ENCODE assay signal across 3 fruit fly cellular contexts in the genomic region with DNA sequence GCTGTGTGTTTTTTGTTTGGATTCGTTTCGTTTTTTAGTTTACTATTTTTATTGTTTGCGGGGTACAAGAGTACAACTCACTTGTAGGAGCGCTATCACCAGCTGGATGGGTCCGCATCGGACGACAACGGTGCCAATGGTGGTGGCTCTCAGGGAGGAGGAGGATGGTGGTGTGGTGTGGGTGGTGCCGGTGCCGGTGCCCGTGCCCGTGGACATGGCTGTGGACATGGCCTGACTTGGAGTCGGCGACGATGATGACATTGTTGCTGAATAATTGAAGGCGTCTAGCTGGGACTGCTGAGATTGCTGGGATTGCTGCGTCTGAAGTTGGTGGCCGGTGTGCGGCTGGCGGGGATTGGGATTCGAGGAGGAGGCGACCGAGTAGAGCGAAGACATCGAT.
TF ChIP-seq lines count a peak whose summit lies in the region.

No protein-coding gene starts in this region.

- no peak for TF ChIP-seq CTCF in whole organism, embryonic (GFP tag; optimal IDR thresholded peaks at IDR 0.05; lab: Kevin White, UChicago)

TF ChIP-seq in whole organism, embryonic, 481 proteins besides CTCF, POLR2A, EP300 and RAD21:
- TF ChIP-seq CG11560 (tag; IDR thresholded peaks at IDR 0.05; lab: Robert Waterston, UW) = 0 out of 3 replicates have a peak, but pooled peaks have one; percentile 11
- peak; percentile 24 for TF ChIP-seq sens (GFP tag; lab: Kevin White, UChicago)
- TF ChIP-seq CG12744 (GFP tag; optimal IDR thresholded peaks at IDR 0.05; lab: Kevin White, UChicago) = no peak
- TF ChIP-seq so (GFP tag; IDR thresholded peaks at IDR 0.05; lab: Robert Waterston, UW) = no peak
- TF ChIP-seq Fer2 (tag; optimal IDR thresholded peaks at IDR 0.05; lab: Kevin White, UChicago) = no peak
- no peak for TF ChIP-seq oc (tag; optimal IDR thresholded peaks at IDR 0.05; lab: Kevin White, UChicago)
- TF ChIP-seq Ets65A (GFP tag; lab: Kevin White, UChicago) = peak; percentile 77
- no peak for TF ChIP-seq aop (GFP tag; IDR thresholded peaks at IDR 0.05; lab: Robert Waterston, UW)
- TF ChIP-seq CG2129 (GFP tag; IDR thresholded peaks at IDR 0.05; lab: Robert Waterston, UW; ENCODE audit: partially characterized antibody) = no peak
- no peak for TF ChIP-seq CG7963 (GFP tag; IDR thresholded peaks at IDR 0.05; lab: Robert Waterston, UW; ENCODE audit: partially characterized antibody)
- TF ChIP-seq ham (GFP tag; IDR thresholded peaks at IDR 0.05; lab: Robert Waterston, UW) = no peak
- no peak for TF ChIP-seq CG3847 (GFP tag; IDR thresholded peaks at IDR 0.05; lab: Robert Waterston, UW)
- TF ChIP-seq CG14014 (GFP tag; IDR thresholded peaks at IDR 0.05; lab: Robert Waterston, UW) = no peak
- no peak for TF ChIP-seq unc-4 (GFP tag; IDR thresholded peaks at IDR 0.05; lab: Robert Waterston, UW; ENCODE audit: partially characterized antibody)

TF ChIP-seq in whole organism, prepupa, 60 proteins besides CTCF, POLR2A, EP300 and RAD21:
- TF ChIP-seq eg (GFP tag; IDR thresholded peaks at IDR 0.05; lab: Robert Waterston, UW) (peak; percentile 33; the same call in 1 of the 3 replicates), CG4318 (GFP tag; optimal IDR thresholded peaks at IDR 0.05; lab: Kevin White, UChicago) (no peak), Eip78C (GFP tag; lab: Kevin White, UChicago) (no peak), fd59A (GFP tag; optimal IDR thresholded peaks at IDR 0.05; lab: Kevin White, UChicago) (no peak), Blimp-1 (GFP tag; optimal IDR thresholded peaks at IDR 0.05; lab: Kevin White, UChicago) (no peak), pdm3 (GFP tag; optimal IDR thresholded peaks at IDR 0.05; lab: Kevin White, UChicago) (no peak), Gug (GFP tag; IDR thresholded peaks at IDR 0.05; lab: Robert Waterston, UW) (no peak), CG6163 (GFP tag; IDR thresholded peaks at IDR 0.05; lab: Robert Waterston, UW) (0 out of 3 replicates have a peak, but pooled peaks have one; percentile 27), CG6276 (GFP tag; optimal IDR thresholded peaks at IDR 0.05; lab: Kevin White, UChicago) (peak; percentile 38), CG10669 (GFP tag; optimal IDR thresholded peaks at IDR 0.05; lab: Kevin White, UChicago) (no peak), CG32006 (GFP tag; optimal IDR thresholded peaks at IDR 0.05; lab: Kevin White, UChicago) (peak; percentile 9), CG6808 (GFP tag; optimal IDR thresholded peaks at IDR 0.05; lab: Kevin White, UChicago) (no peak), CG8119 (GFP tag; IDR thresholded peaks at IDR 0.05; lab: Robert Waterston, UW) (no peak), OdsH (GFP tag; optimal IDR thresholded peaks at IDR 0.05; lab: Kevin White, UChicago) (no peak), dsx (GFP tag; optimal IDR thresholded peaks at IDR 0.05; lab: Kevin White, UChicago; ENCODE audit: poor library complexity, severe bottlenecking) (peak; percentile 68)
TF ChIP-seq in whole organism, prepupa: peak in this region for 5.

TF ChIP-seq in whole organism, pupa, 21 proteins besides CTCF, POLR2A, EP300 and RAD21:
- TF ChIP-seq rn (GFP tag; IDR thresholded peaks at IDR 0.05; lab: Robert Waterston, UW) = no peak
- TF ChIP-seq CG8301 (tag; optimal IDR thresholded peaks at IDR 0.05; lab: Kevin White, UChicago) = no peak
- no peak for TF ChIP-seq CG9948 (tag; optimal IDR thresholded peaks at IDR 0.05; lab: Kevin White, UChicago)
- 0 out of 3 replicates have a peak, but pooled peaks have one; percentile 29 for TF ChIP-seq fd96Ca (GFP tag; IDR thresholded peaks at IDR 0.05; lab: Robert Waterston, UW)
- TF ChIP-seq EcR (GFP tag; optimal IDR thresholded peaks at IDR 0.05; lab: Kevin White, UChicago) = no peak
- peak; percentile 51 for TF ChIP-seq CG12605 (GFP tag; IDR thresholded peaks at IDR 0.05; lab: Robert Waterston, UW)
- TF ChIP-seq gl (tag; optimal IDR thresholded peaks at IDR 0.05; lab: Kevin White, UChicago) = no peak
- TF ChIP-seq D1 (tag; optimal IDR thresholded peaks at IDR 0.05; lab: Kevin White, UChicago) = no peak
- TF ChIP-seq CG13204 (GFP tag; optimal IDR thresholded peaks at IDR 0.05; lab: Kevin White, UChicago) = no peak
- 0 out of 3 replicates have a peak, but pooled peaks have one; percentile 17 for TF ChIP-seq CG4496 (GFP tag; IDR thresholded peaks at IDR 0.05; lab: Robert Waterston, UW)
- TF ChIP-seq Ets98B (GFP tag; IDR thresholded peaks at IDR 0.05; lab: Robert Waterston, UW) = peak; percentile 8; the same call in 1 of the 2 replicates
- peak; percentile 23 for TF ChIP-seq CG14655 (GFP tag; optimal IDR thresholded peaks at IDR 0.05; lab: Kevin White, UChicago)
- no peak for TF ChIP-seq CG34367 (tag; optimal IDR thresholded peaks at IDR 0.05; lab: Kevin White, UChicago)
- TF ChIP-seq CG17806 (tag; optimal IDR thresholded peaks at IDR 0.05; lab: Kevin White, UChicago) = no peak
- TF ChIP-seq Pif1A (GFP tag; optimal IDR thresholded peaks at IDR 0.05; lab: Kevin White, UChicago) = no peak
- TF ChIP-seq Snoo (tag; optimal IDR thresholded peaks at IDR 0.05; lab: Kevin White, UChicago) = no peak
